Worm (Caenorhabditis elegans): ENCODE results near the gene spt-4.
"Not testable (repeated sequence)": the region's sequence is repeated elsewhere in the genome, so short reads cannot be mapped to it uniquely, and the experiment has no call there.

Gene spt-4

DNA sequence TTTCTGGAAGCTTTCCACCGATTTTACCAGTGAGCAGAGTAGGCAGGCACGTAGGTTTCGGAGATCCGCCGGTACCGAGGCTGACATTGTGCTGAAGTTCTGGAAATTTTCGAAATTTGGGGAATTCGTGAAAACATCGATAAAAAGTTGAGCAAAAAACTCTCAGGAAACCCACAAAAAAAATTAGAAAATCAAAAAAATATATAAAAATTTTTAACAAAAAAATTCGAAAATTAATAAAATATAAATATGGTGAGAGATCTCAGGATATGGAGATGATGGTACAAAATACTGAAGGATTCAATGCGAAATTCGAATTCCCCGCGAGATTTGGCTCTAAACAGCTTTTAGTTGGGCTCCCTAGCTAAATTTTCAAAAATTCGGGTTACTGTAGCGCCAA lies at the start of gene spt-4:
spt-4 (minus strand) TSS at position 101 of the 400 bp plus-strand sequence.
- TF ChIP-seq nhr-28 (tag; optimal IDR thresholded peaks at IDR 0.05) (no peak), lin-39 (tag; optimal IDR thresholded peaks at IDR 0.05) (no peak), egl-27 (tag; optimal IDR thresholded peaks at IDR 0.05) (no peak), aly-2 (tag; optimal IDR thresholded peaks at IDR 0.05) (no peak), unc-62 (GFP tag; optimal IDR thresholded peaks at IDR 0.05) (no peak), unc-39 (tag; optimal IDR thresholded peaks at IDR 0.05) (no peak), nhr-76 (tag; optimal IDR thresholded peaks at IDR 0.05) (no peak), nhr-25 (tag; optimal IDR thresholded peaks at IDR 0.05) (no peak), fkh-10 (GFP tag; optimal IDR thresholded peaks at IDR 0.05) (no peak), eor-1 (tag; optimal IDR thresholded peaks at IDR 0.05) (no peak), egl-5 (tag; optimal IDR thresholded peaks at IDR 0.05) (no peak), sea-2 (GFP tag; optimal IDR thresholded peaks at IDR 0.05) (no peak), ceh-28 (tag; optimal IDR thresholded peaks at IDR 0.05) (no peak)

DNA sequence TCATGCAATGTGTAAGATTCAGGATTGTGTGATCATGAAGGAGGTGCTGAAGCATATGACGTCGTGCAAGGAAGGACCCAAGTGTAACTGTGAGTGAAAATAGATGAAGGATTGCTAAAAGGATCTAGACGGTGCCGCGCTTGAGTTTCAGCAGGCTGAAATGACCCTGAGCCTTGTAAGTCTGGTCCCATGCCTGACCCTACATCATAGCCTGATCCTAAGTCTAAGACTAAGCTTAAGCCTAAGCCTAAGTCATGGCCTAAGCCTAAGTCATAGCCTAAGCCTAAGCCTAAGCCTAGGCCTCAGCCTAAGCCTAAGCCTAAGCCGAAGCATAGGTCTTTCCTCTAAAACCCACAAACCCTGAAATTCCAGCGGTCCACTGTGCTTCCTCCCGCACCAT lies 48.3 kb upstream of the spt-4 start:
- TF ChIP-seq nhr-28 (tag; optimal IDR thresholded peaks at IDR 0.05) (no peak), unc-62 (GFP tag; optimal IDR thresholded peaks at IDR 0.05) (no peak), ztf-4 (tag; optimal IDR thresholded peaks at IDR 0.05) (no peak), nhr-11 (tag; optimal IDR thresholded peaks at IDR 0.05) (no peak), fkh-10 (GFP tag; optimal IDR thresholded peaks at IDR 0.05) (no peak)

DNA sequence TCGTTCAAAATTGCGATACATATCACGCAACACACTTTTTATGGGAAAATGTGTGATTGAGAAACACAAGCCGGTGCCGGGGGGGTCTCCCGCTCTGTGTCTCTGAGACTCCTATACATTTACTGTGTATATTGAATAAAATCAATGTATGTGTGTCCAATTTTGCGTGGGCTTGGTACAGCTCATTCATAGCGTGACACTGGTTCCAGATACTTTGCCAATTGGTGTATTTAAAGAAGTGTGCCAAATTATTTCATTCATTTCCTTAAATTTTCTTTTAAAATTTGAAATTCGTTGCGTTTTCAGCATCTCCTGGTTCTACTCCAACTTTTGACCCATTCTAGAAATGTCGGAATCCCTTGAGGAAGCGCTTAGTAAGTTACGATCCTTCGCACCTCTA lies 47.7 kb upstream of the spt-4 start, which contains the start of gene C29F9.5:
C29F9.5 (plus strand) TSS at position 301 of the 400 bp plus-strand sequence.
- TF ChIP-seq nfya-1 (tag; optimal IDR thresholded peaks at IDR 0.05; ENCODE audit: insufficient read depth), result no peak
- TF ChIP-seq ztf-11 (tag; optimal IDR thresholded peaks at IDR 0.05), result no peak
- TF ChIP-seq snpc-4 (tag; optimal IDR thresholded peaks at IDR 0.05), result no peak
- no peak for TF ChIP-seq mdl-1 (tag; optimal IDR thresholded peaks at IDR 0.05)
- TF ChIP-seq elt-2 (tag; optimal IDR thresholded peaks at IDR 0.05), result no peak
- TF ChIP-seq nhr-11 (tag; optimal IDR thresholded peaks at IDR 0.05), result no peak
- TF ChIP-seq fkh-10 (GFP tag; optimal IDR thresholded peaks at IDR 0.05), result no peak
- TF ChIP-seq nhr-12 (tag; optimal IDR thresholded peaks at IDR 0.05), result no peak
- no peak for TF ChIP-seq nhr-43 (tag; optimal IDR thresholded peaks at IDR 0.05; ENCODE audit: poor library complexity, severe bottlenecking)
- no peak for TF ChIP-seq nhr-77 (tag; optimal IDR thresholded peaks at IDR 0.05)
- TF ChIP-seq lin-15B (tag; optimal IDR thresholded peaks at IDR 0.05), result no peak
- no peak for TF ChIP-seq unc-39 (tag; optimal IDR thresholded peaks at IDR 0.05)
- TF ChIP-seq R02D3.7 (tag; optimal IDR thresholded peaks at IDR 0.05), result no peak
- TF ChIP-seq fos-1 (tag; optimal IDR thresholded peaks at IDR 0.05), result no peak
- no peak for TF ChIP-seq ceh-82 (tag; optimal IDR thresholded peaks at IDR 0.05)
- no peak for TF ChIP-seq nhr-23 (tag; optimal IDR thresholded peaks at IDR 0.05)
- no peak for TF ChIP-seq hmg-11 (tag; optimal IDR thresholded peaks at IDR 0.05)
- no peak for TF ChIP-seq lsy-12 (tag; optimal IDR thresholded peaks at IDR 0.05)
- no peak for TF ChIP-seq elt-3 (tag; optimal IDR thresholded peaks at IDR 0.05)

DNA sequence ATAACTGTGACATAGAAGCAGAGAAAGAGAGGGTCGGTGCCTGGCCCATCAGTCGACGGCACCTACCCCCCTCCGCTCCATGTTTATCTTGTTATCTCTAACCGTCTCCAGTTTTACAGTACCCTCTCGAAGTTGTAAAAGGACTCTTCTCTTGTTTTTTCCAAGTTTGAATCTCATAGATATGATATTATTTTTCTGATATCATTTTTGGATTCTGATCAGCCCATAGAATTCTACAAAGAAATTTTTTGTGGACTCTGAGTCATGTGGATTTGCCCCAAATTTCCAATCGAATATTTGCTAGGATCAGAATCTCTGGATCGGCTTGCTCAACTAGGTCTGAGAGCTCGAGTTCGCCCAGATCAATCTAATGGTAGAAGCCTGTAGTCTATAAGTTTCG lies 45.1 kb upstream of the spt-4 start, which contains the start of gene C29F9.6:
C29F9.6 (plus strand) TSS at position 301 of the 400 bp plus-strand sequence.
- TF ChIP-seq daf-12 (tag; optimal IDR thresholded peaks at IDR 0.05), result no peak
- TF ChIP-seq mdl-1 (tag; optimal IDR thresholded peaks at IDR 0.05), result no peak
- no peak for TF ChIP-seq aly-2 (tag; optimal IDR thresholded peaks at IDR 0.05)
- TF ChIP-seq ztf-4 (tag; optimal IDR thresholded peaks at IDR 0.05), result no peak
- TF ChIP-seq egl-5 (tag; optimal IDR thresholded peaks at IDR 0.05), result no peak
- no peak for TF ChIP-seq fkh-2 (tag; optimal IDR thresholded peaks at IDR 0.05)
- no peak for TF ChIP-seq nhr-28 (tag; optimal IDR thresholded peaks at IDR 0.05)
- TF ChIP-seq lin-15B (tag; optimal IDR thresholded peaks at IDR 0.05), result no peak
- TF ChIP-seq nhr-43 (tag; optimal IDR thresholded peaks at IDR 0.05; ENCODE audit: poor library complexity, severe bottlenecking), result no peak
- no peak for TF ChIP-seq nfya-1 (tag; optimal IDR thresholded peaks at IDR 0.05; ENCODE audit: insufficient read depth)
- TF ChIP-seq ZK546.5 (tag; optimal IDR thresholded peaks at IDR 0.05), result no peak
- TF ChIP-seq ceh-28 (tag; optimal IDR thresholded peaks at IDR 0.05), result no peak
- TF ChIP-seq ceh-16 (tag; optimal IDR thresholded peaks at IDR 0.05), result no peak
- no peak for TF ChIP-seq R02D3.7 (tag; optimal IDR thresholded peaks at IDR 0.05)
- no peak for TF ChIP-seq hmg-11 (tag; optimal IDR thresholded peaks at IDR 0.05)

DNA sequence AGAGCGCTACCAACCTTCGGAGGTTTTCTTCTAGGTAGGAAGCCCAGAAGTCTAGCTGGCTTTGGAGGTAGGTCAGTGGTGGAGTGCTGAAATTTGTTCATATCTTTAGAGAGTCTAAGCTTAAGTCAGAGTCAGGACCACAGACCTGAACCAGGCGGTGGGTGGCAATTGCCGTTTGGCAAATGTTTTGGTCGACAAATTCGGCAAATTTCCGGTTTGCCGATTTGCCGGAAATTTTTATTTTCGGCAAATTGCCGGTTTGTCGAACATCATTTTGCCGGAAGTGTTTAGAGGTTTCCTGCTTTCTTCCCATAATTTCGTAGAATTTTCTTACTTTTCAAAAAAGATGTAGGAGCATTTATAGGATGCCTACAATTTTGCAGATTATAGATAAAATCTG lies 29.3 kb upstream of the spt-4 start, which contains the start of gene C29F9.9:
C29F9.9 (minus strand) TSS at position 101 of the 400 bp plus-strand sequence.
- TF ChIP-seq nhr-25, mdl-1, lsy-12 (tag; optimal IDR thresholded peaks at IDR 0.05): not testable (repeated sequence)

All from whole organism, L3 larva.